Worm (Caenorhabditis elegans): Measurements from ENCODE around the gene E02H4.6.

DNA sequence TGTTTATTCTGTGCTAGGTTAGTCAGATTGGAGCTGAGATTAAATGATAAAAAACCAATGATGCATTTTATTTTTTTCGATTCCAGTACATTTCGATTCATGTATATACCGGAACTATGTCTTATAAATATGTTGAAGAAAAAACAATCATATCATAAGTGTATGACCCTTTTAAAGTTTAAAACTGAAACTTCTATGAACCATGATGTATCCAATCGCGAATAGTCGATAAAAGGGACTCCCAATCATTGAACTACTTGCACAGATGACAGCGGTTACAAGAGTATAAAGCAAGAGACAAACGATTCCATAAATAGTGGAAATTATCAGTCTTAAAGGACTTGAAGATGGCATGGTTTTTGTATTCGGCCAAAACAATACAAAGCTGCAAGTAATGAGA, 17.0 kb downstream of the E02H4.6 start, which contains the start of gene srg-37:
- TF ChIP-seq fkh-6 (tag; optimal IDR thresholded peaks at IDR 0.05) (no peak), K02D7.2 (tag; optimal IDR thresholded peaks at IDR 0.05) (no peak), elt-2 (tag; optimal IDR thresholded peaks at IDR 0.05) (no peak), hlh-15 (tag; optimal IDR thresholded peaks at IDR 0.05) (no peak), hlh-30 (tag; optimal IDR thresholded peaks at IDR 0.05; ENCODE audit: insufficient read depth) (no peak), nhr-11 (tag; optimal IDR thresholded peaks at IDR 0.05) (no peak)
